Worm (Caenorhabditis elegans) whole organism, young adult: ENCODE results near the gene B0244.16.

Experiments used
- B0019.2 ChIP-seq: fragments of 200-800 bp; sonication (Bioruptor generic); conservative IDR thresholded peaks from 2 replicates; pipeline ENCODE4 v1.3.6; 2022; ENCODE audit warnings: missing genetic modification reagents, missing genetic modification characterization, missing compliant biosample characterization
- B0336.3 ChIP-seq: fragments of 200-800 bp; sonication (Bioruptor generic); IDR thresholded peaks from 2 replicates; pipeline ENCODE4 v1.3.6; 2022; ENCODE audit warnings: missing genetic modification characterization, missing compliant biosample characterization
- D2030.7 ChIP-seq: fragments of 200-800 bp; sonication (Bioruptor generic); IDR thresholded peaks from 2 replicates; pipeline ENCODE4 v1.3.6; 2022; ENCODE audit warnings: missing genetic modification reagents, missing genetic modification characterization, missing compliant biosample characterization
- F55B11.4 ChIP-seq: sonication (generic microtip); optimal IDR thresholded peaks from 2 replicates; lab custom pipeline; 2016; ENCODE audit warnings: missing compliant biosample characterization, missing genetic modification characterization, borderline replicate concordance; ENCODE audit not compliant: insufficient read depth
- F57A8.1 ChIP-seq: fragments of 200-800 bp; sonication (Bioruptor generic); optimal IDR thresholded peaks from 2 replicates; lab custom pipeline; 2018; ENCODE audit warnings: mild to moderate bottlenecking, missing genetic modification characterization, moderate library complexity, missing compliant biosample characterization
- K12H6.12 ChIP-seq: fragments of 200-800 bp; sonication (Bioruptor generic); optimal IDR thresholded peaks from 2 replicates; lab custom pipeline; 2018; ENCODE audit warnings: mild to moderate bottlenecking, missing genetic modification characterization, missing compliant biosample characterization
- Y53F4B.3 ChIP-seq: fragments of 200-800 bp; sonication (Bioruptor generic); IDR thresholded peaks from 2 replicates; pipeline ENCODE4 v1.3.6; 2022; ENCODE audit warnings: missing genetic modification reagents, missing genetic modification characterization, missing compliant biosample characterization
- Y53G8AR.9 ChIP-seq: fragments of 200-800 bp; sonication (Bioruptor generic); conservative IDR thresholded peaks from 2 replicates; pipeline ENCODE4 v1.3.6; 2022; ENCODE audit warnings: missing genetic modification reagents, missing genetic modification characterization, missing compliant biosample characterization
- Y79H2A.3 ChIP-seq: fragments of 200-800 bp; sonication (Bioruptor generic); conservative IDR thresholded peaks from 2 replicates; pipeline ENCODE4 v1.3.6; 2022; ENCODE audit warnings: missing genetic modification reagents, missing genetic modification characterization, missing compliant biosample characterization
- Y95B8A.8 ChIP-seq: fragments of 200-800 bp; sonication (Bioruptor generic); IDR thresholded peaks from 2 replicates; pipeline ENCODE4 v1.3.6; 2022; ENCODE audit warnings: missing genetic modification reagents, missing genetic modification characterization, missing compliant biosample characterization
- ama-1 ChIP-seq, 3 experiments: fragments of 150-350 bp in 1 of 3; sonication (generic microtip) in 2 of 3; optimal IDR thresholded peaks; 2 replicates each; lab custom pipeline; 2014 to 2018; ENCODE audit warnings: missing biosample characterization in 2 of 3, missing genetic modification characterization in 2 of 3, missing genetic modification reagents in 2 of 3
- aptf-2 ChIP-seq: fragments of 200-800 bp; sonication (Bioruptor generic); conservative IDR thresholded peaks from 2 replicates; pipeline ENCODE4 v1.3.6; 2022; ENCODE audit warnings: missing genetic modification reagents, missing genetic modification characterization, missing compliant biosample characterization
- attf-3 ChIP-seq: fragments of 200-800 bp; sonication (Bioruptor generic); conservative IDR thresholded peaks from 2 replicates; pipeline ENCODE4 v1.3.6; 2022; ENCODE audit warnings: missing genetic modification reagents, missing genetic modification characterization, missing compliant biosample characterization
- bed-1 ChIP-seq: fragments of 200-800 bp; sonication (Bioruptor generic); IDR thresholded peaks from 2 replicates; pipeline ENCODE4 v1.3.6; 2022; ENCODE audit warnings: missing genetic modification reagents, missing genetic modification characterization, missing compliant biosample characterization
- ceh-100 ChIP-seq: fragments of 200-800 bp; sonication (Bioruptor generic); IDR thresholded peaks from 2 replicates; pipeline ENCODE4 v1.3.6; 2022; ENCODE audit warnings: missing genetic modification reagents, missing genetic modification characterization, missing compliant biosample characterization
- ceh-40 ChIP-seq: fragments of 200-800 bp; sonication (Bioruptor generic); IDR thresholded peaks from 2 replicates; pipeline ENCODE4 v1.3.6; 2022; ENCODE audit warnings: missing genetic modification characterization, missing compliant biosample characterization
- ceh-91 ChIP-seq: fragments of 200-800 bp; sonication (Bioruptor generic); IDR thresholded peaks from 2 replicates; pipeline ENCODE4 v1.3.6; 2022; ENCODE audit warnings: missing genetic modification reagents, missing genetic modification characterization, missing compliant biosample characterization
- dox-1 ChIP-seq: fragments of 200-800 bp; sonication (Bioruptor generic); IDR thresholded peaks from 2 replicates; pipeline ENCODE4 v1.3.6; 2022; ENCODE audit warnings: missing genetic modification reagents, missing genetic modification characterization, missing compliant biosample characterization
- efl-1 ChIP-seq: fragments of 150-350 bp; optimal IDR thresholded peaks from 2 replicates; lab custom pipeline; 2014; ENCODE audit warnings: missing biosample characterization, missing genetic modification reagents, missing genetic modification characterization
- egl-44 ChIP-seq: fragments of 200-800 bp; sonication (Bioruptor generic); IDR thresholded peaks from 2 replicates; pipeline ENCODE4 v1.3.6; 2022; ENCODE audit warnings: missing genetic modification reagents, missing genetic modification characterization, missing compliant biosample characterization
- ekl-4 ChIP-seq: fragments of 200-800 bp; sonication (Bioruptor generic); IDR thresholded peaks from 2 replicates; pipeline ENCODE4 v1.3.6; 2022; ENCODE audit warnings: missing genetic modification reagents, missing genetic modification characterization, missing compliant biosample characterization
- him-1 ChIP-seq: sonication (generic microtip); optimal IDR thresholded peaks from 2 replicates; lab custom pipeline; 2016; ENCODE audit warnings: missing genotype, missing genetic modification reagents, missing genetic modification characterization, missing compliant biosample characterization
- hlh-26 ChIP-seq: fragments of 200-800 bp; sonication (Bioruptor generic); conservative IDR thresholded peaks from 2 replicates; pipeline ENCODE4 v1.3.6; 2022; ENCODE audit warnings: missing genetic modification reagents, missing genetic modification characterization, missing compliant biosample characterization
- hrde-1 ChIP-seq: sonication (generic microtip); optimal IDR thresholded peaks from 2 replicates; lab custom pipeline; 2016; ENCODE audit warnings: missing genetic modification characterization, mild to moderate bottlenecking, missing compliant biosample characterization, moderate library complexity, missing genotype, missing genetic modification reagents, borderline replicate concordance
- hsf-1 ChIP-seq: fragments of 200-800 bp; sonication (Bioruptor generic); IDR thresholded peaks from 2 replicates; pipeline ENCODE4 v1.3.6; 2022; ENCODE audit warnings: missing genetic modification reagents, missing genetic modification characterization, missing compliant biosample characterization
- lin-54 ChIP-seq: fragments of 200-800 bp; sonication (Bioruptor generic); optimal IDR thresholded peaks from 2 replicates; lab custom pipeline; 2018; ENCODE audit warnings: mild to moderate bottlenecking, missing genetic modification characterization, missing compliant biosample characterization
- lir-1 ChIP-seq: fragments of 200-800 bp; sonication (Bioruptor generic); conservative IDR thresholded peaks from 2 replicates; pipeline ENCODE4 v1.3.6; 2022; ENCODE audit warnings: missing genetic modification reagents, missing genetic modification characterization, missing compliant biosample characterization
- lsl-1 ChIP-seq: fragments of 200-800 bp; sonication (Bioruptor generic); optimal IDR thresholded peaks from 2 replicates; lab custom pipeline; 2018; ENCODE audit warnings: mild to moderate bottlenecking, missing genetic modification characterization, moderate library complexity, missing compliant biosample characterization
- lsy-27 ChIP-seq: sonication (generic microtip); optimal IDR thresholded peaks from 2 replicates; lab custom pipeline; 2017; ENCODE audit warnings: missing genetic modification characterization, mild to moderate bottlenecking, missing compliant biosample characterization, antibody characterized with exemption, missing genotype, borderline replicate concordance; ENCODE audit not compliant: insufficient read depth
- madf-6 ChIP-seq: fragments of 200-800 bp; sonication (Bioruptor generic); IDR thresholded peaks from 2 replicates; pipeline ENCODE4 v1.3.6; 2022; ENCODE audit warnings: missing genetic modification reagents, missing genetic modification characterization, missing compliant biosample characterization
- madf-8 ChIP-seq: fragments of 200-800 bp; sonication (Bioruptor generic); conservative IDR thresholded peaks from 2 replicates; pipeline ENCODE4 v1.3.6; 2022; ENCODE audit warnings: missing genetic modification reagents, missing genetic modification characterization, missing compliant biosample characterization
- mxl-1 ChIP-seq: sonication (generic microtip); optimal IDR thresholded peaks from 2 replicates; lab custom pipeline; 2016; ENCODE audit warnings: missing genetic modification characterization, missing compliant biosample characterization
- nhr-179 ChIP-seq: sonication (generic microtip); optimal IDR thresholded peaks from 2 replicates; lab custom pipeline; 2016; ENCODE audit warnings: mild to moderate bottlenecking, missing genetic modification characterization, missing compliant biosample characterization
- nhr-80 ChIP-seq: sonication (generic microtip); optimal IDR thresholded peaks from 2 replicates; lab custom pipeline; 2016; ENCODE audit warnings: missing genetic modification characterization, missing compliant biosample characterization
- pha-4 ChIP-seq: fragments of 150-350 bp; sonication (generic microtip); optimal IDR thresholded peaks from 2 replicates; lab custom pipeline; 2014; ENCODE audit warnings: missing biosample characterization, missing genetic modification reagents, missing genetic modification characterization
- rcor-1 ChIP-seq: fragments of 200-800 bp; sonication (Bioruptor generic); IDR thresholded peaks from 2 replicates; pipeline ENCODE4 v1.3.6; 2022; ENCODE audit warnings: missing genetic modification reagents, missing genetic modification characterization, missing compliant biosample characterization
- sdz-38 ChIP-seq: sonication (generic microtip); optimal IDR thresholded peaks from 2 replicates; lab custom pipeline; 2016; ENCODE audit warnings: missing genotype, missing genetic modification characterization, missing compliant biosample characterization
- snpc-1.3 ChIP-seq: sonication (generic microtip); optimal IDR thresholded peaks from 2 replicates; lab custom pipeline; 2017; ENCODE audit warnings: missing genetic modification characterization, mild to moderate bottlenecking, missing compliant biosample characterization, antibody characterized with exemption, moderate library complexity, missing genotype, missing genetic modification reagents; ENCODE audit not compliant: insufficient read depth
- snpc-3.4 ChIP-seq: sonication (generic microtip); optimal IDR thresholded peaks from 2 replicates; lab custom pipeline; 2017; ENCODE audit warnings: missing genetic modification characterization, mild to moderate bottlenecking, missing compliant biosample characterization, antibody characterized with exemption, moderate library complexity, missing genotype, missing genetic modification reagents
- somi-1 ChIP-seq: fragments of 200-800 bp; sonication (Bioruptor generic); optimal IDR thresholded peaks from 2 replicates; lab custom pipeline; 2018; ENCODE audit warnings: mild to moderate bottlenecking, missing genetic modification characterization, missing compliant biosample characterization
- sptf-2 ChIP-seq: fragments of 200-800 bp; sonication (Bioruptor generic); optimal IDR thresholded peaks from 2 replicates; lab custom pipeline; 2018; ENCODE audit warnings: mild to moderate bottlenecking, missing genetic modification characterization, missing compliant biosample characterization
- tbp1 ChIP-seq: fragments of 200-800 bp; sonication (Bioruptor generic); optimal IDR thresholded peaks from 2 replicates; lab custom pipeline; 2018; ENCODE audit warnings: mild to moderate bottlenecking, missing genetic modification characterization, missing compliant biosample characterization
- unc-130 ChIP-seq: sonication (generic microtip); optimal IDR thresholded peaks from 2 replicates; lab custom pipeline; 2016; ENCODE audit warnings: missing genetic modification reagents, missing genetic modification characterization, missing compliant biosample characterization
- unc-62 ChIP-seq: fragments of 150-350 bp; optimal IDR thresholded peaks from 2 replicates; lab custom pipeline; 2014; ENCODE audit warnings: missing biosample characterization, missing genetic modification reagents, missing genetic modification characterization
- xnd-1 ChIP-seq: sonication (generic microtip); optimal IDR thresholded peaks from 2 replicates; lab custom pipeline; 2016; ENCODE audit warnings: missing genotype, missing genetic modification reagents, missing genetic modification characterization, missing compliant biosample characterization
- zfh-2 ChIP-seq: fragments of 200-800 bp; sonication (Bioruptor generic); conservative IDR thresholded peaks from 2 replicates; pipeline ENCODE4 v1.3.6; 2022; ENCODE audit warnings: missing genetic modification reagents, missing genetic modification characterization, missing compliant biosample characterization
- ztf-28 ChIP-seq: fragments of 200-800 bp; sonication (Bioruptor generic); IDR thresholded peaks from 2 replicates; pipeline ENCODE4 v1.3.6; 2022; ENCODE audit warnings: missing genetic modification reagents, missing genetic modification characterization, missing compliant biosample characterization

B0244.16 gene

DNA sequence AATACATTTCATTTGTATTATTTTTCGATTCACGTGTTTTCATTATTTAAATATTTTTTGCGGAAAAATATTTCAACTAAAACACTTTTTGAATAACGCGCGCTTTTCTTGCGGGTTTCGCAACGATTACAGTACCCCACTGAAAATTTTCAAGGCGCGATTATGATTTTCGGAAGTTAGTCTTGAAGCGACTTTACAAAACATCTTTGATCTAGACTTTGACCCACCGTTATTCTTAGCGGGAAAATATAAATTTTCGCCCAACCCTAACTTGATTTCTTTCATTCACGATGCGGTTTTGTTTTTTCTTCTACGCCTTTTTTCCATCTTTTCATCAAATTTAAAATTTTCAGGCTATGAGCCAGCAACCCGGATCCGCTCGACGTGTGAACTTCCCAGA, 12.9 kb upstream of the B0244.16 start, which contains the start of gene egg-1 (continued):
- TF ChIP-seq F55B11.4 (no peak), K12H6.12 (no peak), dox-1 (GFP tag; lab: Robert Waterston, UW) (peak; percentile 87), B0336.3 (peak; percentile 78), aptf-2 (GFP tag; lab: Robert Waterston, UW) (peak; percentile 70; the same call in 1 of the 2 replicates), hsf-1 (GFP tag; lab: Robert Waterston, UW) (peak; percentile 89), egl-44 (GFP tag; lab: Robert Waterston, UW) (no peak), ceh-40 (GFP tag; lab: Robert Waterston, UW) (no peak), unc-62 (no peak), Y53F4B.3 (0 out of 2 replicates have a peak, but pooled peaks have one; percentile 17), lin-54 (GFP tag; lab: Kevin White, UChicago) (peak; percentile 95), lsy-27 (tag; lab: Kevin White, UChicago) (no peak), pha-4 (tag; lab: Kevin White, UChicago) (no peak), Y95B8A.8 (GFP tag; lab: Robert Waterston, UW) (peak; percentile 93), hrde-1 (tag; lab: Kevin White, UChicago) (peak; percentile 8), rcor-1 (GFP tag; lab: Robert Waterston, UW) (peak; percentile 83), snpc-1.3 (peak; percentile 93), ekl-4 (GFP tag; lab: Robert Waterston, UW) (0 out of 2 replicates have a peak, but pooled peaks have one; percentile 59), snpc-3.4 (tag; lab: Kevin White, UChicago) (peak; percentile 93), madf-8 (GFP tag; lab: Robert Waterston, UW) (peak; percentile 95), tbp1 (GFP tag; lab: Kevin White, UChicago) (peak; percentile 65), mxl-1 (tag; lab: Kevin White, UChicago) (no peak), sptf-2 (GFP tag; lab: Kevin White, UChicago) (no peak), xnd-1 (peak; percentile 98), ama-1 (optimal IDR thresholded peaks at IDR 0.05; lab: Kevin White, UChicago) (no peak), ama-1 (GFP tag; optimal IDR thresholded peaks at IDR 0.05; lab: Kevin White, UChicago) (no peak), efl-1 (peak; percentile 98), unc-130 (GFP tag; lab: Kevin White, UChicago) (peak; percentile 75), Y79H2A.3 (peak; percentile 50; the same call in 1 of the 2 replicates), ztf-28 (GFP tag; lab: Robert Waterston, UW) (0 out of 2 replicates have a peak, but pooled peaks have one; percentile 58), him-1 (peak; percentile 85), ceh-100 (GFP tag; lab: Robert Waterston, UW) (peak; percentile 53), Y53G8AR.9 (GFP tag; lab: Robert Waterston, UW) (peak; percentile 44; the same call in 1 of the 2 replicates), nhr-179 (tag; lab: Kevin White, UChicago) (no peak), somi-1 (GFP tag; lab: Kevin White, UChicago) (no peak), F57A8.1 (GFP tag; lab: Kevin White, UChicago) (no peak), zfh-2 (no peak), attf-3 (GFP tag; lab: Robert Waterston, UW) (peak; percentile 17; the same call in 1 of the 2 replicates), bed-1 (no peak), B0019.2 (GFP tag; lab: Robert Waterston, UW) (peak; percentile 78), lir-1 (GFP tag; lab: Robert Waterston, UW) (peak; percentile 52; the same call in 1 of the 2 replicates), lsl-1 (GFP tag; lab: Kevin White, UChicago) (peak; percentile 98), nhr-80 (no peak), sdz-38 (tag; lab: Kevin White, UChicago) (no peak), hlh-26 (no peak), D2030.7 (GFP tag; lab: Robert Waterston, UW) (peak; percentile 93), ceh-91 (GFP tag; lab: Robert Waterston, UW) (peak; percentile 96), madf-6 (peak; percentile 99)
